Fruit fly (Drosophila melanogaster): ENCODE results near the gene X11Lbeta.

Gene X11Lbeta

dm6 chrX:10587445-10587844 is 40.1 kb upstream of the X11Lbeta start (continued):
- TF ChIP-seq ato (GFP tag; IDR thresholded peaks at IDR 0.05; ENCODE audit: partially characterized antibody) (no peak), CG15073 (GFP tag; optimal IDR thresholded peaks at IDR 0.05) (no peak), CG5245 (GFP tag; optimal IDR thresholded peaks at IDR 0.05) (no peak), Ets65A (GFP tag) (peak; percentile 65), CG32532 (GFP tag; IDR thresholded peaks at IDR 0.05) (peak; percentile 53), CG12769 (tag; optimal IDR thresholded peaks at IDR 0.05) (no peak), sisA (GFP tag; IDR thresholded peaks at IDR 0.05) (no peak), gfzf (GFP tag; optimal IDR thresholded peaks at IDR 0.05) (no peak), CG16813 (GFP tag; IDR thresholded peaks at IDR 0.05; ENCODE audit: partially characterized antibody) (no peak), CG4617 (GFP tag; optimal IDR thresholded peaks at IDR 0.05; ENCODE audit: borderline replicate concordance) (no peak), NC2β (GFP tag; optimal IDR thresholded peaks at IDR 0.05) (no peak), CG1233 (GFP tag; optimal IDR thresholded peaks at IDR 0.05) (peak; percentile 15), grau (tag; optimal IDR thresholded peaks at IDR 0.05) (peak; percentile 48), E2f1 (GFP tag; IDR thresholded peaks at IDR 0.05) (peak; percentile 42; the same call in 1 of the 2 replicates), CG8478 (optimal IDR thresholded peaks at IDR 0.05) (no peak), ro (GFP tag; IDR thresholded peaks at IDR 0.05) (no peak), ATbp (GFP tag; optimal IDR thresholded peaks at IDR 0.05) (peak; percentile 2), CG12744 (GFP tag; optimal IDR thresholded peaks at IDR 0.05) (no peak), Nf-YA (GFP tag; IDR thresholded peaks at IDR 0.05) (no peak), HLH3B (GFP tag; IDR thresholded peaks at IDR 0.05) (no peak), ci (GFP tag; IDR thresholded peaks at IDR 0.05) (0 out of 3 replicates have a peak, but pooled peaks have one; percentile 38), crp (GFP tag; optimal IDR thresholded peaks at IDR 0.05) (no peak), CG6272 (GFP tag; IDR thresholded peaks at IDR 0.05) (no peak), emc (GFP tag; optimal IDR thresholded peaks at IDR 0.05) (no peak), Rfx (GFP tag; IDR thresholded peaks at IDR 0.05) (peak; percentile 75), ems (GFP tag; optimal IDR thresholded peaks at IDR 0.05) (peak; percentile 48), CG17361 (GFP tag; IDR thresholded peaks at IDR 0.05) (0 out of 3 replicates have a peak, but pooled peaks have one; percentile 33), lmd (GFP tag; IDR thresholded peaks at IDR 0.05) (peak; percentile 49; the same call in 1 of the 2 replicates), Sry-δ (GFP tag; optimal IDR thresholded peaks at IDR 0.05) (no peak), Hsf (GFP tag; optimal IDR thresholded peaks at IDR 0.05) (peak; percentile 3), pan (optimal IDR thresholded peaks at IDR 0.05) (no peak), pan (GFP tag; optimal IDR thresholded peaks at IDR 0.05 in 1 of 2, IDR thresholded peaks at IDR 0.05 in 1 of 2) (peak in 1 of 2 experiments; percentile 70), Sin3A (optimal IDR thresholded peaks at IDR 0.05) (no peak), CG14050 (GFP tag; IDR thresholded peaks at IDR 0.05) (peak; percentile 24; the same call in 1 of the 3 replicates), CTCF (GFP tag; optimal IDR thresholded peaks at IDR 0.05) (no peak), sens (GFP tag) (peak; percentile 71), CG1602 (GFP tag; optimal IDR thresholded peaks at IDR 0.05) (no peak), Asciz (GFP tag; optimal IDR thresholded peaks at IDR 0.05) (no peak), tio (GFP tag; optimal IDR thresholded peaks at IDR 0.05) (no peak), sna (GFP tag; IDR thresholded peaks at IDR 0.05; ENCODE audit: partially characterized antibody) (no peak), CG17385 (GFP tag; optimal IDR thresholded peaks at IDR 0.05) (peak; percentile 22), CG4424 (GFP tag; optimal IDR thresholded peaks at IDR 0.05) (no peak), CG10959 (GFP tag; IDR thresholded peaks at IDR 0.05) (no peak), ken (GFP tag; IDR thresholded peaks at IDR 0.05) (no peak), CG8359 (GFP tag; optimal IDR thresholded peaks at IDR 0.05; ENCODE audit: borderline replicate concordance) (no peak), wek (GFP tag; optimal IDR thresholded peaks at IDR 0.05) (no peak), Sox102F (GFP tag; optimal IDR thresholded peaks at IDR 0.05) (peak; percentile 22), CG6854 (GFP tag; optimal IDR thresholded peaks at IDR 0.05) (no peak), jing (GFP tag; optimal IDR thresholded peaks at IDR 0.05) (no peak), stwl (tag; optimal IDR thresholded peaks at IDR 0.05) (no peak), CG9817 (tag; optimal IDR thresholded peaks at IDR 0.05) (peak; percentile 39), kni (GFP tag; optimal IDR thresholded peaks at IDR 0.05) (no peak), CG2199 (GFP tag; IDR thresholded peaks at IDR 0.05) (no peak)
